Worm (Caenorhabditis elegans) whole organism, early embryonic: ENCODE data around the gene Y47D7A.17.

Experiments used
- F13C5.2 ChIP-seq: sonication (generic microtip); optimal IDR thresholded peaks from 2 replicates; lab custom pipeline; 2017; ENCODE audit warnings: mild to moderate bottlenecking, missing genetic modification characterization, inconsistent platforms, missing compliant biosample characterization
- ama-1 ChIP-seq: fragments of 150-350 bp; optimal IDR thresholded peaks from 2 replicates; lab custom pipeline; 2014
- ceh-36 ChIP-seq: sonication (generic microtip); optimal IDR thresholded peaks from 2 replicates; lab custom pipeline; 2016; ENCODE audit warnings: missing genetic modification characterization, inconsistent platforms, missing compliant biosample characterization
- ets-7 ChIP-seq: sonication (generic microtip); optimal IDR thresholded peaks from 2 replicates; lab custom pipeline; 2016; ENCODE audit warnings: missing genotype, missing genetic modification characterization, missing compliant biosample characterization
- flt-1 ChIP-seq: fragments of 200-800 bp; sonication (Bioruptor generic); IDR thresholded peaks from 2 replicates; pipeline ENCODE4 v1.3.6; 2022; ENCODE audit warnings: missing genetic modification characterization, missing compliant biosample characterization
- hmg-4 ChIP-seq: fragments of 200-800 bp; sonication (Bioruptor generic); optimal IDR thresholded peaks from 2 replicates; lab custom pipeline; 2018; ENCODE audit warnings: mild to moderate bottlenecking, missing genetic modification characterization, missing compliant biosample characterization
- hnd-1 ChIP-seq: sonication (generic microtip); optimal IDR thresholded peaks from 2 replicates; lab custom pipeline; 2016; ENCODE audit warnings: missing genetic modification characterization, missing compliant biosample characterization
- pes-1 ChIP-seq: fragments of 200-800 bp; sonication (Bioruptor generic); IDR thresholded peaks from 2 replicates; pipeline ENCODE4 v1.3.6; 2022; ENCODE audit warnings: missing genetic modification reagents, missing genetic modification characterization, missing compliant biosample characterization
- scrt-1 ChIP-seq: fragments of 200-800 bp; sonication (Bioruptor generic); IDR thresholded peaks from 2 replicates; pipeline ENCODE4 v1.3.6; 2022; ENCODE audit warnings: missing genetic modification characterization, missing compliant biosample characterization
- sea-1 ChIP-seq: fragments of 200-800 bp; sonication (Bioruptor generic); conservative IDR thresholded peaks from 2 replicates; pipeline ENCODE4 v1.3.6; 2022; ENCODE audit warnings: missing genetic modification characterization, missing compliant biosample characterization
- tbx-11 ChIP-seq: fragments of 200-800 bp; sonication (Bioruptor generic); IDR thresholded peaks from 2 replicates; pipeline ENCODE4 v1.3.6; 2022; ENCODE audit warnings: missing genetic modification characterization, missing compliant biosample characterization
- tra-4 ChIP-seq: sonication (generic microtip); optimal IDR thresholded peaks from 2 replicates; lab custom pipeline; 2017; ENCODE audit warnings: missing genetic modification characterization, missing compliant biosample characterization

- no peak for TF ChIP-seq hmg-4 (GFP tag; lab: Kevin White, UChicago)
- no peak for TF ChIP-seq pes-1 (GFP tag; lab: Robert Waterston, UW)
- TF ChIP-seq tra-4 (tag; lab: Kevin White, UChicago): no peak
- TF ChIP-seq ceh-36 (tag; lab: Kevin White, UChicago): no peak
- no peak for TF ChIP-seq scrt-1 (GFP tag; lab: Robert Waterston, UW)
- TF ChIP-seq hnd-1 (tag; lab: Kevin White, UChicago): no peak
- no peak for TF ChIP-seq ama-1 (lab: Kevin White, UChicago)
- TF ChIP-seq F13C5.2 (tag; lab: Kevin White, UChicago): no peak
- no peak for TF ChIP-seq ets-7 (tag; lab: Kevin White, UChicago)
- no peak for TF ChIP-seq tbx-11 (GFP tag; lab: Robert Waterston, UW)
- TF ChIP-seq flt-1 (GFP tag; lab: Robert Waterston, UW): no peak
- no peak for TF ChIP-seq sea-1 (GFP tag; lab: Robert Waterston, UW)
These were observed 9.7 kb downstream of the Y47D7A.17 start, which contains the start of gene F13A2.5 for ce11 chrV:4401865-4402264.
